In the genomic region with DNA sequence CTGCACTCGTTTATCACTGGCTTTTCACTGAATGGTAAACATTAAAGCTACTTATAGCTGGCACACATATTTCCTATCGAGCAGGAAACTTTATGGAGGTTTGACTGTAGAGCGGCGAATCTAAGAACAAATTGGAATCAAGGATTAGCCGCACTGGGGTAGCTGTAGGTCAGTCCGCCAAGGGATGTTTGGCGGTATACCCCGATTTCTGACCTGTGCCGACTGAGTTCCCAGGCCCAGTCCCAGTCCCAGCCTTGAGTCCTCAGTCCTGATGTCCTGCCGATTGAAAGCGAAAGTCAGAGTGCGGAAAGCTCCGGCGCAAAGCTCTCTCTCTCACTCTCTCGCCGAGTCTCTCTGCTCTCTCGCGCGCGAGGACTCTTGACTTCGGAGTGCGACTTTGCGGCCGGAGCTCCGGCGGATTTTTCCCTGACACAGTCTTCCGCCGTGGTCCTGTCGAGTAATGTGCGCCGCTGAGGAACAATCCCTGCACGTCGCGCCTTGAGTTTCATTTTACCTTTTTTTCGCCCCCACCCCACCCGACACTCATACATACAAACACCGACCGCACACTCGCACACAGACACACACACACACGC, we compare ENCODE assay signal across 4 fruit fly cellular contexts.
TF ChIP-seq lines count a peak whose summit lies in the region.

A gene (plus strand): TSS at position 429 of the 596 bp plus-strand sequence.

- TF ChIP-seq CTCF in whole organism, embryonic (GFP tag; optimal IDR thresholded peaks at IDR 0.05; lab: Kevin White, UChicago) = no peak

TF ChIP-seq in whole organism, embryonic, 481 proteins besides CTCF, POLR2A, EP300 and RAD21 (continues in another document):
- TF ChIP-seq Hr51 (GFP tag; optimal IDR thresholded peaks at IDR 0.05; lab: Kevin White, UChicago) = peak in 1 of 2 experiments; percentile 75
- TF ChIP-seq nom (GFP tag; optimal IDR thresholded peaks at IDR 0.05; lab: Kevin White, UChicago) = peak; percentile 54
- TF ChIP-seq CG3065 (GFP tag; optimal IDR thresholded peaks at IDR 0.05; lab: Kevin White, UChicago) = no peak
- peak; percentile 60 for TF ChIP-seq grau (tag; optimal IDR thresholded peaks at IDR 0.05; lab: Kevin White, UChicago)
- TF ChIP-seq CG1602 (GFP tag; optimal IDR thresholded peaks at IDR 0.05; lab: Kevin White, UChicago) = no peak
- peak; percentile 89 for TF ChIP-seq Deaf1 (tag; optimal IDR thresholded peaks at IDR 0.05; lab: Kevin White, UChicago)
- TF ChIP-seq gsb-n (tag; optimal IDR thresholded peaks at IDR 0.05; lab: Kevin White, UChicago) = no peak
- TF ChIP-seq CG43689 (GFP tag; IDR thresholded peaks at IDR 0.05; lab: Robert Waterston, UW) = no peak
- TF ChIP-seq CG7271 (tag; optimal IDR thresholded peaks at IDR 0.05; lab: Kevin White, UChicago) = no peak
- TF ChIP-seq CG3407 (GFP tag; optimal IDR thresholded peaks at IDR 0.05; lab: Kevin White, UChicago) = no peak
- no peak for TF ChIP-seq Awh (GFP tag; IDR thresholded peaks at IDR 0.05; lab: Robert Waterston, UW)
- TF ChIP-seq pita (GFP tag; optimal IDR thresholded peaks at IDR 0.05; lab: Kevin White, UChicago) = no peak
- no peak for TF ChIP-seq stwl (tag; optimal IDR thresholded peaks at IDR 0.05; lab: Kevin White, UChicago)
- no peak for TF ChIP-seq hkb (optimal IDR thresholded peaks at IDR 0.05; lab: Kevin White, UChicago)
- peak; percentile 19; the same call in 1 of the 2 replicates for TF ChIP-seq hkb (GFP tag; IDR thresholded peaks at IDR 0.05; lab: Robert Waterston, UW)
- no peak for TF ChIP-seq CG12744 (GFP tag; optimal IDR thresholded peaks at IDR 0.05; lab: Kevin White, UChicago)
- no peak for TF ChIP-seq mirr (GFP tag; optimal IDR thresholded peaks at IDR 0.05; lab: Kevin White, UChicago)
- no peak; the same call in 3 of the 4 replicates for TF ChIP-seq Dll (GFP tag; IDR thresholded peaks at IDR 0.05; lab: Robert Waterston, UW; ENCODE audit: partially characterized antibody)
- TF ChIP-seq CG15269 (tag; optimal IDR thresholded peaks at IDR 0.05; lab: Kevin White, UChicago) = no peak
- TF ChIP-seq Blimp-1 (GFP tag; optimal IDR thresholded peaks at IDR 0.05; lab: Kevin White, UChicago) = peak; percentile 28
- peak; percentile 58 for TF ChIP-seq Med (GFP tag; lab: Kevin White, UChicago)

TF ChIP-seq in whole organism, prepupa, 60 proteins besides CTCF, POLR2A, EP300 and RAD21:
- TF ChIP-seq svp (GFP tag; lab: Kevin White, UChicago) (no peak), CG1621 (tag; optimal IDR thresholded peaks at IDR 0.05; lab: Kevin White, UChicago) (peak; percentile 53), CG7368 (GFP tag; optimal IDR thresholded peaks at IDR 0.05; lab: Kevin White, UChicago) (no peak), CG15336 (GFP tag; IDR thresholded peaks at IDR 0.05; lab: Robert Waterston, UW) (0 out of 2 replicates have a peak, but pooled peaks have one; percentile 20), fd85E (GFP tag; optimal IDR thresholded peaks at IDR 0.05; lab: Kevin White, UChicago) (no peak), CG6808 (GFP tag; optimal IDR thresholded peaks at IDR 0.05; lab: Kevin White, UChicago) (no peak), ss (GFP tag; optimal IDR thresholded peaks at IDR 0.05; lab: Kevin White, UChicago) (peak; percentile 8 to 19), Sox14 (GFP tag; optimal IDR thresholded peaks at IDR 0.05; lab: Kevin White, UChicago) (no peak)
TF ChIP-seq in whole organism, prepupa: peak in this region for 3.

TF ChIP-seq in whole organism, pupa, 21 proteins besides CTCF, POLR2A, EP300 and RAD21:
- TF ChIP-seq CG12605 (GFP tag; IDR thresholded peaks at IDR 0.05; lab: Robert Waterston, UW) (0 out of 2 replicates have a peak, but pooled peaks have one; percentile 11), CG32121 (GFP tag; IDR thresholded peaks at IDR 0.05; lab: Robert Waterston, UW) (peak; percentile 19; the same call in 1 of the 2 replicates), CG13204 (GFP tag; optimal IDR thresholded peaks at IDR 0.05; lab: Kevin White, UChicago) (peak; percentile 9), CG4496 (GFP tag; IDR thresholded peaks at IDR 0.05; lab: Robert Waterston, UW) (0 out of 3 replicates have a peak, but pooled peaks have one; percentile 42), EcR (GFP tag; optimal IDR thresholded peaks at IDR 0.05; lab: Kevin White, UChicago) (no peak), fd96Ca (GFP tag; IDR thresholded peaks at IDR 0.05; lab: Robert Waterston, UW) (no peak), gl (tag; optimal IDR thresholded peaks at IDR 0.05; lab: Kevin White, UChicago) (peak; percentile 26), Snoo (tag; optimal IDR thresholded peaks at IDR 0.05; lab: Kevin White, UChicago) (no peak), Ets98B (GFP tag; IDR thresholded peaks at IDR 0.05; lab: Robert Waterston, UW) (peak; percentile 28; the same call in 1 of the 2 replicates), CG9948 (tag; optimal IDR thresholded peaks at IDR 0.05; lab: Kevin White, UChicago) (no peak)

TF ChIP-seq in whole organism, wandering third instar larva, 38 proteins besides CTCF, POLR2A, EP300 and RAD21:
- TF ChIP-seq Dif (GFP tag; optimal IDR thresholded peaks at IDR 0.05; lab: Kevin White, UChicago; ENCODE audit: partially characterized antibody) = peak; percentile 33
- no peak for TF ChIP-seq dl (GFP tag; optimal IDR thresholded peaks at IDR 0.05; lab: Kevin White, UChicago; ENCODE audit: insufficient read depth in 1 of 2, partially characterized antibody in 2 of 2)
